Fruit fly (Drosophila melanogaster) whole organism, adult: ENCODE measurements around the gene Gpo3.

Experiments used
- CG11617 ChIP-seq: fragments of 200-800 bp; sonication (Bioruptor generic); optimal IDR thresholded peaks from 2 replicates; lab custom pipeline; 2017; ENCODE audit warnings: mild to moderate bottlenecking, missing biosample characterization, missing genetic modification reagents, missing genetic modification characterization
- CG7045 ChIP-seq: fragments of 200-800 bp; sonication (Bioruptor generic); optimal IDR thresholded peaks from 2 replicates; lab custom pipeline; 2017; ENCODE audit warnings: missing biosample characterization, mild to moderate bottlenecking, missing genetic modification characterization
- Crg-1 ChIP-seq: fragments of 200-800 bp; sonication (Bioruptor generic); optimal IDR thresholded peaks from 2 replicates; lab custom pipeline; 2016; ENCODE audit warnings: missing biosample characterization, missing genetic modification characterization
- Hr96 ChIP-seq: fragments of 200-800 bp; sonication (Bioruptor generic); optimal IDR thresholded peaks from 2 replicates; lab custom pipeline; 2016; ENCODE audit warnings: missing biosample characterization, missing genetic modification characterization
- cnc ChIP-seq, 2 experiments: fragments of >200 bp; optimal IDR thresholded peaks; 2 replicates each; lab custom pipeline; 2017
- kay ChIP-seq: fragments of 200-800 bp; sonication (Bioruptor generic); peaks from one replicate; lab custom pipeline; 2016; ENCODE audit warnings: missing biosample characterization, missing genetic modification characterization, borderline replicate concordance
- pad ChIP-seq: fragments of 200-800 bp; sonication (Bioruptor generic); optimal IDR thresholded peaks from 3 replicates; lab custom pipeline; 2017; ENCODE audit warnings: missing biosample characterization, missing genetic modification characterization, mild to moderate bottlenecking, moderate library complexity, missing genetic modification reagents

DNA sequence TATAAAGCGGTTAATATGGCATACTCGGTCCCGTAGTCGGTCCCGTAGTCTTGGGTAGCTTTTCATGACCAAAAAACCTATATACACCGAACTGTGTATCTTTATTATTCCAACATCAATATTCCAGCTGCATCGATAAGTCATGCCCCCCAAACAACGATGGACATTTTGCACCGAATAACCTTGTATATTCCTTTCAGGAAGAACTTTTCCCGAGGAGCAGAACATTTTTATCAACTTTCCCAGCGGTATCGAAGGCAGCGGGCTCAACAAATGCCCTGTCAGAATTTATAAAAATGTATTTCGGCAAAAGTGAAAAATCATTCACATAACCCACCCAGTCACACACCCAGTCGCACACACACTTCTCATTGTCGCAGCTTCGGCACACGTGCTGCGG, 38.6 kb downstream of the Gpo3 start, which contains the start of gene TM9SF4:
- TF ChIP-seq CG11617 (GFP tag; lab: Kevin White, UChicago): no peak
- no peak for TF ChIP-seq Hr96 (GFP tag; lab: Kevin White, UChicago)
- TF ChIP-seq CG7045 (GFP tag; lab: Kevin White, UChicago): no peak
- no peak for TF ChIP-seq Crg-1 (GFP tag; lab: Kevin White, UChicago)
- no peak for TF ChIP-seq cnc (optimal IDR thresholded peaks at IDR 0.05; lab: Kevin White, UChicago)
- no peak for TF ChIP-seq kay (GFP tag; lab: Kevin White, UChicago)
- no peak for TF ChIP-seq pad (GFP tag; lab: Kevin White, UChicago)
